Fruit fly (Drosophila melanogaster) whole organism, prepupa: ENCODE data around the gene CG31524.

Source experiments
- CG10631 ChIP-seq: fragments of 200-800 bp; sonication (Bioruptor generic); optimal IDR thresholded peaks from 2 replicates; lab custom pipeline; 2016; ENCODE audit warnings: missing biosample characterization, missing genetic modification characterization
- CG11762 ChIP-seq: fragments of 200-800 bp; sonication (Bioruptor generic); optimal IDR thresholded peaks from 3 replicates; lab custom pipeline; 2016; ENCODE audit warnings: missing biosample characterization, missing genetic modification characterization; ENCODE audit not compliant: insufficient read depth
- CG11902 ChIP-seq: fragments of 200-800 bp; sonication (Bioruptor generic); optimal IDR thresholded peaks from 3 replicates; lab custom pipeline; 2016; ENCODE audit warnings: missing biosample characterization, missing genetic modification characterization
- CG15336 ChIP-seq: fragments of 200-800 bp; sonication (Bioruptor generic); IDR thresholded peaks from 2 replicates; pipeline ENCODE4 v1.3.6; 2022; ENCODE audit warnings: missing biosample characterization, missing genetic modification characterization
- CG16779 ChIP-seq: fragments of 200-800 bp; sonication (Bioruptor generic); optimal IDR thresholded peaks from 3 replicates; lab custom pipeline; 2017; ENCODE audit warnings: missing biosample characterization, mild to moderate bottlenecking, missing genetic modification characterization
- CG3032 ChIP-seq: fragments of 200-800 bp; optimal IDR thresholded peaks from 2 replicates; lab custom pipeline; 2019; ENCODE audit warnings: missing biosample characterization, mild to moderate bottlenecking, missing genetic modification characterization, moderate library complexity
- CG31627 ChIP-seq: fragments of 200-800 bp; sonication (Bioruptor generic); optimal IDR thresholded peaks from 3 replicates; lab custom pipeline; 2016; ENCODE audit warnings: missing biosample characterization, missing genetic modification characterization
- CG34406 ChIP-seq: fragments of 200-800 bp; sonication (Bioruptor generic); optimal IDR thresholded peaks from 3 replicates; lab custom pipeline; 2016; ENCODE audit warnings: missing biosample characterization, missing genetic modification characterization
- CG3919 ChIP-seq: fragments of 200-800 bp; sonication (Bioruptor generic); optimal IDR thresholded peaks from 3 replicates; lab custom pipeline; 2016; ENCODE audit warnings: missing biosample characterization, missing genetic modification characterization
- CG4318 ChIP-seq: fragments of 200-800 bp; sonication (Bioruptor generic); optimal IDR thresholded peaks from 3 replicates; lab custom pipeline; 2017; ENCODE audit warnings: missing biosample characterization, mild to moderate bottlenecking, missing genetic modification characterization
- CG6276 ChIP-seq: fragments of 200-800 bp; sonication (Bioruptor generic); optimal IDR thresholded peaks from 2 replicates; lab custom pipeline; 2017; ENCODE audit warnings: missing biosample characterization, mild to moderate bottlenecking, missing genetic modification characterization
- CG6792 ChIP-seq: fragments of 200-800 bp; sonication (Bioruptor generic); optimal IDR thresholded peaks from 3 replicates; lab custom pipeline; 2016; ENCODE audit warnings: missing biosample characterization, missing genetic modification characterization
- CG6808 ChIP-seq: fragments of 200-800 bp; sonication (Bioruptor generic); optimal IDR thresholded peaks from 3 replicates; lab custom pipeline; 2017; ENCODE audit warnings: missing biosample characterization, missing genetic modification characterization, mild to moderate bottlenecking, moderate library complexity, missing genetic modification reagents
- CG7368 ChIP-seq: fragments of 200-800 bp; sonication (Bioruptor generic); optimal IDR thresholded peaks from 3 replicates; lab custom pipeline; 2016; ENCODE audit warnings: missing biosample characterization, missing genetic modification characterization
- CG8119 ChIP-seq: fragments of 200-800 bp; sonication (Bioruptor generic); IDR thresholded peaks from 3 replicates; pipeline ENCODE4 v1.3.6; 2022; ENCODE audit warnings: missing biosample characterization, missing genetic modification characterization
- CG8319 ChIP-seq: fragments of 200-800 bp; sonication (Bioruptor generic); optimal IDR thresholded peaks from 3 replicates; lab custom pipeline; 2016; ENCODE audit warnings: missing biosample characterization, missing genetic modification characterization
- CG8632 ChIP-seq: fragments of 200-800 bp; sonication (Bioruptor generic); optimal IDR thresholded peaks from 3 replicates; lab custom pipeline; 2016; ENCODE audit warnings: missing biosample characterization, missing genetic modification characterization
- CG9139 ChIP-seq: fragments of 200-800 bp; sonication (Bioruptor generic); optimal IDR thresholded peaks from 3 replicates; lab custom pipeline; 2017; ENCODE audit warnings: missing biosample characterization, mild to moderate bottlenecking, missing genetic modification characterization
- Eip78C ChIP-seq: fragments of 200-800 bp; sonication (Bioruptor generic); peaks from one replicate; lab custom pipeline; 2016; ENCODE audit warnings: missing biosample characterization, missing genetic modification characterization
- Ets21C ChIP-seq: fragments of 200-800 bp; sonication (Bioruptor generic); optimal IDR thresholded peaks from 3 replicates; lab custom pipeline; 2016; ENCODE audit warnings: missing biosample characterization, missing genetic modification characterization
- Hr38 ChIP-seq: sonication (Bioruptor generic); optimal IDR thresholded peaks from 2 replicates; lab custom pipeline; 2016; ENCODE audit warnings: missing biosample characterization, missing genetic modification characterization
- Hr4 ChIP-seq: fragments of 200-800 bp; sonication (Bioruptor generic); optimal IDR thresholded peaks from 3 replicates; lab custom pipeline; 2016; ENCODE audit warnings: missing biosample characterization, missing genetic modification characterization
- Met ChIP-seq: fragments of 200-800 bp; sonication (Bioruptor generic); optimal IDR thresholded peaks from 3 replicates; lab custom pipeline; 2016; ENCODE audit warnings: missing biosample characterization, missing genetic modification characterization
- OdsH ChIP-seq: fragments of 200-800 bp; sonication (Bioruptor generic); optimal IDR thresholded peaks from 3 replicates; lab custom pipeline; 2016; ENCODE audit warnings: missing biosample characterization, missing genetic modification characterization
- Smox ChIP-seq: fragments of 200-800 bp; sonication (Bioruptor generic); optimal IDR thresholded peaks from 3 replicates; lab custom pipeline; 2016; ENCODE audit warnings: missing biosample characterization, missing genetic modification characterization
- Sox14 ChIP-seq: fragments of 200-800 bp; sonication (Bioruptor generic); optimal IDR thresholded peaks from 3 replicates; lab custom pipeline; 2016; ENCODE audit warnings: missing biosample characterization, missing genetic modification characterization
- acj6 ChIP-seq: fragments of 200-800 bp; sonication (Bioruptor generic); optimal IDR thresholded peaks from 3 replicates; lab custom pipeline; 2016; ENCODE audit warnings: missing biosample characterization, missing genetic modification characterization
- cyc ChIP-seq: fragments of 200-800 bp; sonication (Bioruptor generic); optimal IDR thresholded peaks from 3 replicates; lab custom pipeline; 2016; ENCODE audit warnings: missing biosample characterization, missing genetic modification characterization
- eg ChIP-seq: fragments of 200-800 bp; sonication (Bioruptor generic); IDR thresholded peaks from 3 replicates; pipeline ENCODE4 v1.3.6; 2022; ENCODE audit warnings: missing biosample characterization, missing genetic modification characterization
- esn ChIP-seq: fragments of 200-800 bp; sonication (Bioruptor generic); optimal IDR thresholded peaks from 2 replicates; lab custom pipeline; 2016; ENCODE audit warnings: missing biosample characterization, mild to moderate bottlenecking, missing genetic modification characterization, moderate library complexity
- fd59A ChIP-seq: fragments of 200-800 bp; sonication (Bioruptor generic); optimal IDR thresholded peaks from 2 replicates; lab custom pipeline; 2017; ENCODE audit warnings: missing biosample characterization, mild to moderate bottlenecking, missing genetic modification characterization, missing genetic modification reagents
- fd85E ChIP-seq: fragments of 200-800 bp; sonication (Bioruptor generic); optimal IDR thresholded peaks from 3 replicates; lab custom pipeline; 2016; ENCODE audit warnings: missing biosample characterization, missing genetic modification characterization
- fkh ChIP-seq: fragments of 200-800 bp; sonication (Bioruptor generic); optimal IDR thresholded peaks from 3 replicates; lab custom pipeline; 2017; ENCODE audit warnings: missing biosample characterization, mild to moderate bottlenecking, missing genetic modification characterization, moderate library complexity
- lz ChIP-seq: fragments of 200-800 bp; sonication (Bioruptor generic); optimal IDR thresholded peaks from 3 replicates; lab custom pipeline; 2016; ENCODE audit warnings: missing biosample characterization, missing genetic modification characterization
- pdm3 ChIP-seq: fragments of 200-800 bp; sonication (Bioruptor generic); optimal IDR thresholded peaks from 3 replicates; lab custom pipeline; 2016; ENCODE audit warnings: missing biosample characterization, missing genetic modification characterization
- salr ChIP-seq, 2 experiments: fragments of 200-800 bp; sonication (Bioruptor generic); optimal IDR thresholded peaks; 3 replicates each; lab custom pipeline; 2016 to 2018; ENCODE audit warnings: missing biosample characterization in 2 of 2, missing genetic modification characterization in 2 of 2, mild to moderate bottlenecking in 1 of 2
- spab ChIP-seq: fragments of 200-800 bp; sonication (Bioruptor generic); optimal IDR thresholded peaks from 2 replicates; lab custom pipeline; 2017; ENCODE audit warnings: missing biosample characterization, mild to moderate bottlenecking, missing genetic modification characterization, missing genetic modification reagents
- ss ChIP-seq, 2 experiments: fragments of 200-800 bp; sonication (Bioruptor generic); optimal IDR thresholded peaks; 2 replicates in 1 of 2; 3 replicates in 1 of 2; lab custom pipeline; 2017 to 2018; ENCODE audit warnings: mild to moderate bottlenecking in 2 of 2, missing biosample characterization in 2 of 2, missing genetic modification characterization in 2 of 2, moderate library complexity in 1 of 2
- svp ChIP-seq: fragments of 200-800 bp; sonication (Bioruptor generic); peaks from one replicate; lab custom pipeline; 2016; ENCODE audit warnings: missing biosample characterization, missing genetic modification characterization
- topi ChIP-seq: fragments of 200-800 bp; sonication (Bioruptor generic); optimal IDR thresholded peaks from 3 replicates; lab custom pipeline; 2016; ENCODE audit warnings: missing biosample characterization, missing genetic modification characterization
- vri ChIP-seq: fragments of 200-800 bp; sonication (Bioruptor generic); optimal IDR thresholded peaks from 3 replicates; lab custom pipeline; 2016; ENCODE audit warnings: missing biosample characterization, mild to moderate bottlenecking, missing genetic modification characterization

The CG31524 gene

DNA sequence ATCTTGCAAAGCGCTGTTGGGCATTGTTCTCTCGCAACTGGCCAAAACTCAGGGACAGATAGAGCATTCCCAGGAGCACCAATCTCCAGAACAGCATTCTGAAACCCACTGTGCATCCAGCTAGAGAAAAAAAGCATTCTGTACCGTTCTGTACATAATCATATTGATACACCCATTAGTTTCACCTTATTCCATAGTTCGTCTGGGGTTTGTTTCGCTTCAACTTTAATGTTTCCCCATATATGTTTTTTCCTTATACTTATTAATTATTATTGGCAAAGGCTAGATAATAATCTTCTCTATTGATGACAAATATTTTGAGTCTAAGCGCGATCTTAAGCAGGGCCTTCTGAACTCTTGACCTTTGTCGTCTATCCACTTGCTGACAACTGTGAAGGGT, 2.0 kb downstream of the CG31524 start, which contains the start of gene PH4alphaNE2:
Gene PH4alphaNE2 (minus strand): TSS at position 101 of the 400 bp plus-strand sequence.
- TF ChIP-seq spab (GFP tag; lab: Kevin White, UChicago) (no peak), Smox (GFP tag; lab: Kevin White, UChicago) (no peak), cyc (GFP tag; lab: Kevin White, UChicago) (no peak), CG15336 (GFP tag; lab: Robert Waterston, UW) (no peak), svp (no peak)

DNA sequence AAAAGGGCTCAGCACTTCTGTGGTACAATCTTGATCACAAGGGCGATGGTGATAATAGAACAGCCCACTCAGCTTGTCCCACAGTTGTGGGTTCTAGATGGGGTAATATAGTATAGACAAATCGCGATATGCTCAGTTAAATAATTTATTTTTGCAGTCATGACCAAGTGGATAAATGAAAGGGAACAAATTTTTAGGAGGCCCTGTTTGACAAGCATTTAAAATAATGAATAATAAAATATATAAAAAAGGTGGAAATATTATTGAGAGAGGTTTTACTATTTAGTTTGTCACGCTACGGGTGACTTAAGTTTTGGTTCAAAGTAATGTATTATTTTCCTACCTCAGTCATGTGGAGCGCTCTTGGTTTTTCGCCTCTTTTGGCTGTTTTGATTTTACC, 6.4 kb downstream of the CG31524 start, which contains the start of gene CG34041:
Gene CG34041 (plus strand): TSS at position 301 of the 400 bp plus-strand sequence.
- no peak for TF ChIP-seq acj6
- TF ChIP-seq CG11902, result no peak
- TF ChIP-seq CG31627 (GFP tag; lab: Kevin White, UChicago), result no peak
- no peak for TF ChIP-seq Eip78C (GFP tag; lab: Kevin White, UChicago)
- no peak for TF ChIP-seq CG6276
- no peak for TF ChIP-seq fkh (GFP tag; lab: Kevin White, UChicago)
- no peak for TF ChIP-seq lz (GFP tag; lab: Kevin White, UChicago)
- TF ChIP-seq svp, result no peak
- TF ChIP-seq CG15336 (GFP tag; lab: Robert Waterston, UW), result no peak
- TF ChIP-seq CG10631 (GFP tag; lab: Kevin White, UChicago), result no peak
- no peak for TF ChIP-seq eg (GFP tag; lab: Robert Waterston, UW)
- TF ChIP-seq esn (GFP tag; lab: Kevin White, UChicago), result no peak
- TF ChIP-seq CG6808 (GFP tag; lab: Kevin White, UChicago), result no peak
- no peak for TF ChIP-seq CG7368
- no peak for TF ChIP-seq fd85E (GFP tag; lab: Kevin White, UChicago)
- no peak for TF ChIP-seq Ets21C (GFP tag; lab: Kevin White, UChicago)
- no peak for TF ChIP-seq cyc (GFP tag; lab: Kevin White, UChicago)
- TF ChIP-seq CG6792, result no peak
- no peak for TF ChIP-seq OdsH (GFP tag; lab: Kevin White, UChicago)
- no peak for TF ChIP-seq CG8319 (GFP tag; lab: Kevin White, UChicago)

DNA sequence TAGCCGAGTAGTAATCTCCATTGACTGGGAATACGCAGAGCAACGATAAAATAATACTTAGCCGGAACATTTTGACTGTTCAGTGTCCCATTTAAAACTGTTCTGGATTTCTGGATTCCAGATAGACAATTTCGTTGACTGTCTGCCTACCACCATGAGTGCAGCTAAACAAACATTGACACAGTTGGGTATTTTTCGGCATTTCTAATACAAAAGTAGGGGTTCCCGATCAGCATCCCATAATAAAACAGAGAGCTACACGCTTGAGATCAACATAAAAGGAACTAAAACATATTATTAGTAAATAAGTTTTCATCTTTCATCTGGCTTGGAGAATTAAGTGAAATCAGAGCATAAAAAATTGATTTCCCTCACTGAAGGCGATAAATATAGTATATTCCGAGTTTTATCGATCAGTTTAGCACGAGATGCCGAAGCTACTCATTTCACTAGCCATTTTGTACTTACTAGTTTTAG, 8.6 kb downstream of the CG31524 start, which contains the start of the genes PH4alphaSG1 and CG15539:
Gene PH4alphaSG1 (minus strand): TSS at position 101 of the 477 bp plus-strand sequence.
Gene CG15539 (plus strand): TSS at position 427 of the 477 bp plus-strand sequence.
- TF ChIP-seq CG6276, result no peak

DNA sequence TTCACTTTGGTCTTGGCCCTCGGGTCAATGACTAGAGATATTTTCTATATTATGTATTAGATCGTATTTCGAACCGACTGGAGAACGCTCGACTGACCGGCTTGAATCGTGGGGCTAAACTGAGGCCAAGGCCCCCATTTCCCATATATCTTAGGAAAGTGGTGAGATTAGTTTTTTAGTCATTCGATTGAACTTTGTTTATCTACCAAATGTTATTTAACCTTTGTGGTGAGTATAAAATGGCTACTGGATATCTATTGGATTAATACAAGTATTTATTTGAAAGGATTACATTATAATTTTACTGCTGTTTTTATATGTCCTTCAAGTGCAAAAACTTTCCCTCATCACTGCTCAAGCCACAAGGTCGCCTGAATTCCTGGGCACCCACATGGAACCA, 10.7 kb downstream of the CG31524 start, which contains the start of gene CG31371:
Gene CG31371 (minus strand): TSS at position 101 of the 400 bp plus-strand sequence.
- TF ChIP-seq CG4318 (GFP tag; lab: Kevin White, UChicago), result no peak
- no peak for TF ChIP-seq acj6
- no peak for TF ChIP-seq eg (GFP tag; lab: Robert Waterston, UW)
- no peak for TF ChIP-seq CG31627 (GFP tag; lab: Kevin White, UChicago)
- no peak for TF ChIP-seq CG9139 (GFP tag; lab: Kevin White, UChicago)
- no peak for TF ChIP-seq fd59A (GFP tag; lab: Kevin White, UChicago)
- TF ChIP-seq pdm3, result no peak
- no peak for TF ChIP-seq CG6808 (GFP tag; lab: Kevin White, UChicago)
- no peak for TF ChIP-seq CG8632 (GFP tag; lab: Kevin White, UChicago)
- TF ChIP-seq salr (GFP tag; optimal IDR thresholded peaks at IDR 0.05; lab: Kevin White, UChicago), result no peak
- no peak for TF ChIP-seq CG15336 (GFP tag; lab: Robert Waterston, UW)
- no peak for TF ChIP-seq CG11762 (GFP tag; lab: Kevin White, UChicago)
- TF ChIP-seq svp, result no peak
- no peak for TF ChIP-seq CG11902
- TF ChIP-seq CG8119 (GFP tag; lab: Robert Waterston, UW), result no peak
- TF ChIP-seq fkh (GFP tag; lab: Kevin White, UChicago), result no peak
- no peak for TF ChIP-seq CG34406 (GFP tag; lab: Kevin White, UChicago)
- no peak for TF ChIP-seq CG8319 (GFP tag; lab: Kevin White, UChicago)
- TF ChIP-seq vri (GFP tag; lab: Kevin White, UChicago), result no peak
- TF ChIP-seq cyc (GFP tag; lab: Kevin White, UChicago), result no peak

DNA sequence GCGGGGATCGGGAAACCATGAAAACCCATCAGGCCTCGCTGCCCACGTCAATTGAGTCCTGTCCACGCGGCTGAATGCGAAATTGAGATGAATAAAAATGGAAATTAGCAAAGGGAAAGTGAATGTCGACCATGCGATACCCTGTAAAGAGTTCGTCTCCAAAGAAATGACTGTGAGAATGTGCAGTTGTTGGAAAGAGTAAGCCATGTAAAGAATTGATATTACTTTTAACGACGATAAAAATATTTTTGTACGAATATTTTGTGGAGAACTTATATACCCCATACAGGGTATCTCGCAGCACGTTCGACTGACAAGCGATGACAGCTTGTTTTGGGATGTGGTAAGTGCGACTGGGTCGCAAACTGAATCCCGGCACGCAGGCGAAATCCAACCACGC, 13.0 kb downstream of the CG31524 start:
- TF ChIP-seq CG11902, result peak; percentile 52
- TF ChIP-seq OdsH (GFP tag; lab: Kevin White, UChicago), result peak; percentile 66
- no peak for TF ChIP-seq Hr38 (GFP tag; lab: Kevin White, UChicago)
- peak; percentile 76 for TF ChIP-seq CG3919 (GFP tag; lab: Kevin White, UChicago)
- TF ChIP-seq Smox (GFP tag; lab: Kevin White, UChicago), result peak; percentile 62
- TF ChIP-seq topi (GFP tag; lab: Kevin White, UChicago), result peak; percentile 72
- peak; percentile 38 for TF ChIP-seq spab (GFP tag; lab: Kevin White, UChicago)
- peak; percentile 25 for TF ChIP-seq CG11762 (GFP tag; lab: Kevin White, UChicago)
- TF ChIP-seq CG8119 (GFP tag; lab: Robert Waterston, UW), result peak; percentile 73
- peak; percentile 21 for TF ChIP-seq CG16779 (tag; lab: Kevin White, UChicago)
- no peak for TF ChIP-seq ss (GFP tag; optimal IDR thresholded peaks at IDR 0.05; lab: Kevin White, UChicago)
- TF ChIP-seq fd85E (GFP tag; lab: Kevin White, UChicago), result no peak
- TF ChIP-seq Sox14 (GFP tag; lab: Kevin White, UChicago), result peak; percentile 68
- TF ChIP-seq vri (GFP tag; lab: Kevin White, UChicago), result no peak
- TF ChIP-seq Hr4 (GFP tag; lab: Kevin White, UChicago), result peak; percentile 78
- TF ChIP-seq CG3032 (tag; lab: Kevin White, UChicago), result no peak
- peak; percentile 76 for TF ChIP-seq Met (GFP tag; lab: Kevin White, UChicago)
- TF ChIP-seq CG4318 (GFP tag; lab: Kevin White, UChicago), result peak; percentile 52
- TF ChIP-seq eg (GFP tag; lab: Robert Waterston, UW), result peak; percentile 76
